Worm (Caenorhabditis elegans): ENCODE data around the gene frm-8.

frm-8 gene

ce11 chrIII:3255575-3255974 lies 36.6 kb upstream of the frm-8 start, which contains the start of gene Y53G8AM.4:
Gene Y53G8AM.4 (minus strand): TSS chrIII:3255675.
- TF ChIP-seq ceh-45 (GFP tag; IDR thresholded peaks at IDR 0.05) (no peak), elt-2 (tag; optimal IDR thresholded peaks at IDR 0.05) (no peak), sdc-2 (tag; optimal IDR thresholded peaks at IDR 0.05) (no peak), unc-86 (tag; optimal IDR thresholded peaks at IDR 0.05) (no peak), odd-2 (tag; optimal IDR thresholded peaks at IDR 0.05) (no peak), lim-6 (tag; optimal IDR thresholded peaks at IDR 0.05) (no peak), pros-1 (tag; optimal IDR thresholded peaks at IDR 0.05) (no peak), ztf-16 (tag; optimal IDR thresholded peaks at IDR 0.05) (no peak), unc-3 (GFP tag; conservative IDR thresholded peaks at IDR 0.05) (no peak), unc-3 (tag; optimal IDR thresholded peaks at IDR 0.05) (no peak), sox-4 (tag; optimal IDR thresholded peaks at IDR 0.05) (no peak), unc-55 (GFP tag; optimal IDR thresholded peaks at IDR 0.05) (no peak), gmeb-2 (tag; optimal IDR thresholded peaks at IDR 0.05) (no peak), T23F11.4 (GFP tag; optimal IDR thresholded peaks at IDR 0.05) (no peak), ceh-30 (tag; optimal IDR thresholded peaks at IDR 0.05) (no peak), ceh-14 (tag; optimal IDR thresholded peaks at IDR 0.05) (no peak), dve-1 (tag; optimal IDR thresholded peaks at IDR 0.05) (no peak)

- TF ChIP-seq fkh-6 (tag; optimal IDR thresholded peaks at IDR 0.05) (no peak), tbx-7 (tag; optimal IDR thresholded peaks at IDR 0.05) (no peak), nhr-232 (tag; optimal IDR thresholded peaks at IDR 0.05) (no peak), pax-1 (tag; optimal IDR thresholded peaks at IDR 0.05) (no peak), pag-3 (tag; optimal IDR thresholded peaks at IDR 0.05; ENCODE audit: borderline replicate concordance) (no peak), hlh-15 (tag; optimal IDR thresholded peaks at IDR 0.05) (no peak), fkh-10 (GFP tag; optimal IDR thresholded peaks at IDR 0.05) (no peak), ceh-9 (tag; optimal IDR thresholded peaks at IDR 0.05) (no peak), nfya-1 (tag; optimal IDR thresholded peaks at IDR 0.05) (no peak), tbx-2 (tag; optimal IDR thresholded peaks at IDR 0.05) (no peak), syd-9 (tag; optimal IDR thresholded peaks at IDR 0.05) (no peak), ceh-30 (tag; optimal IDR thresholded peaks at IDR 0.05) (no peak), ahr-1 (tag; optimal IDR thresholded peaks at IDR 0.05) (no peak), pha-4 (tag; optimal IDR thresholded peaks at IDR 0.05) (no peak), K09A11.1 (tag; optimal IDR thresholded peaks at IDR 0.05; ENCODE audit: insufficient read depth) (no peak), sox-2 (GFP tag; IDR thresholded peaks at IDR 0.05) (no peak), zip-5 (tag; optimal IDR thresholded peaks at IDR 0.05) (no peak), ceh-45 (GFP tag; IDR thresholded peaks at IDR 0.05) (no peak)
These were observed 36.1 kb upstream of the frm-8 start for ce11 chrIII:3255023-3255422.

ce11 chrIII:3253736-3254135 lies 34.8 kb upstream of the frm-8 start:
- peak; percentile 80 for TF ChIP-seq elt-2 (tag; optimal IDR thresholded peaks at IDR 0.05)
- TF ChIP-seq lin-11 (tag; optimal IDR thresholded peaks at IDR 0.05) = no peak

- TF ChIP-seq elt-4 (tag; optimal IDR thresholded peaks at IDR 0.05) (no peak), unc-86 (tag; optimal IDR thresholded peaks at IDR 0.05) (no peak), C38D4.7 (GFP tag; optimal IDR thresholded peaks at IDR 0.05) (no peak), ahr-1 (tag; optimal IDR thresholded peaks at IDR 0.05) (no peak), ceh-48 (tag; optimal IDR thresholded peaks at IDR 0.05) (no peak), ama-1 (optimal IDR thresholded peaks at IDR 0.05) (no peak), lin-11 (tag; optimal IDR thresholded peaks at IDR 0.05) (no peak), pha-4 (tag; optimal IDR thresholded peaks at IDR 0.05) (no peak), F13H6.1 (tag; optimal IDR thresholded peaks at IDR 0.05) (no peak), ceh-14 (tag; optimal IDR thresholded peaks at IDR 0.05) (no peak), sdc-2 (tag; optimal IDR thresholded peaks at IDR 0.05) (no peak), T23F11.4 (GFP tag; optimal IDR thresholded peaks at IDR 0.05) (no peak), fkh-10 (GFP tag; optimal IDR thresholded peaks at IDR 0.05) (no peak)
These were observed 34.1 kb upstream of the frm-8 start, which contains the start of gene Y53G8AL.3 for ce11 chrIII:3253043-3253442. Gene Y53G8AL.3 (minus strand): TSS chrIII:3253143.

Measured in whole organism, late embryonic.